Worm (Caenorhabditis elegans): ENCODE data around the gene C25E10.17.

ce11 chrV:9095613-9096317 lies 48.4 kb upstream of the C25E10.17 start, which contains the start of gene F21C10.10:
- TF ChIP-seq zag-1 (tag; optimal IDR thresholded peaks at IDR 0.05) = no peak
- no peak for TF ChIP-seq hlh-17 (GFP tag; optimal IDR thresholded peaks at IDR 0.05; ENCODE audit: borderline replicate concordance)
- TF ChIP-seq ama-1 (optimal IDR thresholded peaks at IDR 0.05) = no peak
- TF ChIP-seq Y116A8C.19 (tag; optimal IDR thresholded peaks at IDR 0.05; ENCODE audit: borderline replicate concordance) = no peak
- TF ChIP-seq mdl-1 (tag; optimal IDR thresholded peaks at IDR 0.05) = peak in 1 of 2 experiments; percentile 98
- TF ChIP-seq skn-1 (tag; optimal IDR thresholded peaks at IDR 0.05) = peak; percentile 77
- no peak for TF ChIP-seq nhr-28 (tag; optimal IDR thresholded peaks at IDR 0.05)
- peak; percentile 90 for TF ChIP-seq snu-23 (GFP tag; optimal IDR thresholded peaks at IDR 0.05)
- peak; percentile 83 for TF ChIP-seq elt-2 (tag; optimal IDR thresholded peaks at IDR 0.05)
- TF ChIP-seq mep-1 (tag; optimal IDR thresholded peaks at IDR 0.05) = peak; percentile 87
- peak; percentile 84 for TF ChIP-seq nhr-90 (tag; optimal IDR thresholded peaks at IDR 0.05; ENCODE audit: poor library complexity)
- TF ChIP-seq ceh-63 (GFP tag; optimal IDR thresholded peaks at IDR 0.05) = no peak
- no peak for TF ChIP-seq lin-15B (tag; optimal IDR thresholded peaks at IDR 0.05)
